Worm (Caenorhabditis elegans) whole organism, early embryonic: ENCODE data around the gene F47D12.6.

Experiments used
- B0310.2 ChIP-seq: sonication (generic microtip); optimal IDR thresholded peaks from 2 replicates; lab custom pipeline; 2016; ENCODE audit warnings: mild to moderate bottlenecking, missing genetic modification characterization, missing compliant biosample characterization
- aly-1 ChIP-seq: sonication (generic microtip); optimal IDR thresholded peaks from 2 replicates; lab custom pipeline; 2016; ENCODE audit warnings: missing genetic modification characterization, missing compliant biosample characterization
- ama-1 ChIP-seq: fragments of 150-350 bp; optimal IDR thresholded peaks from 2 replicates; lab custom pipeline; 2014
- ceh-13 ChIP-seq: fragments of 200-800 bp; sonication (Bioruptor generic); optimal IDR thresholded peaks from 2 replicates; lab custom pipeline; 2018; ENCODE audit warnings: mild to moderate bottlenecking, missing genetic modification characterization, missing compliant biosample characterization
- ceh-36 ChIP-seq: sonication (generic microtip); optimal IDR thresholded peaks from 2 replicates; lab custom pipeline; 2016; ENCODE audit warnings: missing genetic modification characterization, inconsistent platforms, missing compliant biosample characterization
- ets-7 ChIP-seq: sonication (generic microtip); optimal IDR thresholded peaks from 2 replicates; lab custom pipeline; 2016; ENCODE audit warnings: missing genotype, missing genetic modification characterization, missing compliant biosample characterization
- flt-1 ChIP-seq: fragments of 200-800 bp; sonication (Bioruptor generic); IDR thresholded peaks from 2 replicates; pipeline ENCODE4 v1.3.6; 2022; ENCODE audit warnings: missing genetic modification characterization, missing compliant biosample characterization
- hmbx-1 ChIP-seq: sonication (generic microtip); optimal IDR thresholded peaks from 2 replicates; lab custom pipeline; 2016; ENCODE audit warnings: mild to moderate bottlenecking, missing genetic modification characterization, missing compliant biosample characterization
- hnd-1 ChIP-seq: sonication (generic microtip); optimal IDR thresholded peaks from 2 replicates; lab custom pipeline; 2016; ENCODE audit warnings: missing genetic modification characterization, missing compliant biosample characterization
- pes-1 ChIP-seq: fragments of 200-800 bp; sonication (Bioruptor generic); IDR thresholded peaks from 2 replicates; pipeline ENCODE4 v1.3.6; 2022; ENCODE audit warnings: missing genetic modification reagents, missing genetic modification characterization, missing compliant biosample characterization
- scrt-1 ChIP-seq: fragments of 200-800 bp; sonication (Bioruptor generic); IDR thresholded peaks from 2 replicates; pipeline ENCODE4 v1.3.6; 2022; ENCODE audit warnings: missing genetic modification characterization, missing compliant biosample characterization
- sea-1 ChIP-seq: fragments of 200-800 bp; sonication (Bioruptor generic); conservative IDR thresholded peaks from 2 replicates; pipeline ENCODE4 v1.3.6; 2022; ENCODE audit warnings: missing genetic modification characterization, missing compliant biosample characterization
- tra-4 ChIP-seq: sonication (generic microtip); optimal IDR thresholded peaks from 2 replicates; lab custom pipeline; 2017; ENCODE audit warnings: missing genetic modification characterization, missing compliant biosample characterization

DNA sequence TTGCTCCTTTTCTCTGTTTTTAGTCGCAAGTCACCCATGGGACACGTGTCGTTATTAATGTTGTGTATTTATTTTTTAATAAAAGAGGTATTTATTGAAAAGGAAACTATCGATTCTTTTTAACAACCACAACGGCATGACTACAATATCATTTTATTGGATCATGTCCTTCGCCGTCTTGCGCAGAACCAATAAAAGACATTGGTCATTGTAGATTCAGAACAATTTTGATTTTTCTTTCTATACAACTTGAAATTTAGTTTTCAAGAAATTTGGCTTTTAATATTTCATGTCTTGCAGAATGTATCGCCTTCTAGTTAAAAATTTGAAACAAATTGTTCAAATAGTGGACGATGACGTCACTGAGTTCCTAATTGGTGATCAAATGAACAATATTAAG lies 35.6 kb downstream of the F47D12.6 start, which contains the start of gene amdh-1:
- no peak for TF ChIP-seq flt-1 (GFP tag; lab: Robert Waterston, UW)
- no peak for TF ChIP-seq ama-1
- no peak for TF ChIP-seq ceh-13 (GFP tag; lab: Kevin White, UChicago)
- TF ChIP-seq hnd-1 (tag; lab: Kevin White, UChicago): no peak
- no peak for TF ChIP-seq sea-1 (GFP tag; lab: Robert Waterston, UW)
- no peak for TF ChIP-seq tra-4 (tag; lab: Kevin White, UChicago)
- no peak for TF ChIP-seq scrt-1 (GFP tag; lab: Robert Waterston, UW)
- no peak for TF ChIP-seq hmbx-1 (tag; lab: Kevin White, UChicago)
- TF ChIP-seq aly-1: no peak
- no peak for TF ChIP-seq pes-1 (GFP tag; lab: Robert Waterston, UW)
- no peak for TF ChIP-seq ets-7 (tag; lab: Kevin White, UChicago)
- no peak for TF ChIP-seq B0310.2 (tag; lab: Kevin White, UChicago)
- TF ChIP-seq ceh-36 (tag; lab: Kevin White, UChicago): no peak
